Fruit fly (Drosophila melanogaster) whole organism, prepupa: Measurements from ENCODE around the gene gdl.

ENCODE experiments used
- CG10669 ChIP-seq: fragments of 200-800 bp; sonication (Bioruptor generic); optimal IDR thresholded peaks from 3 replicates; lab custom pipeline; 2018; ENCODE audit warnings: missing biosample characterization, mild to moderate bottlenecking, missing genetic modification characterization, moderate library complexity
- CG15336 ChIP-seq: fragments of 200-800 bp; sonication (Bioruptor generic); IDR thresholded peaks from 2 replicates; pipeline ENCODE4 v1.3.6; 2022; ENCODE audit warnings: missing biosample characterization, missing genetic modification characterization
- CG1621 ChIP-seq: fragments of 200-800 bp; sonication (Bioruptor generic); optimal IDR thresholded peaks from 3 replicates; lab custom pipeline; 2018; ENCODE audit warnings: missing biosample characterization, mild to moderate bottlenecking, missing genetic modification characterization
- CG3032 ChIP-seq: fragments of 200-800 bp; optimal IDR thresholded peaks from 2 replicates; lab custom pipeline; 2019; ENCODE audit warnings: missing biosample characterization, mild to moderate bottlenecking, missing genetic modification characterization, moderate library complexity
- CG31627 ChIP-seq: fragments of 200-800 bp; sonication (Bioruptor generic); optimal IDR thresholded peaks from 3 replicates; lab custom pipeline; 2016; ENCODE audit warnings: missing biosample characterization, missing genetic modification characterization
- CG32006 ChIP-seq: fragments of 200-800 bp; sonication (Bioruptor generic); optimal IDR thresholded peaks from 3 replicates; lab custom pipeline; 2017; ENCODE audit warnings: missing biosample characterization, mild to moderate bottlenecking, missing genetic modification characterization
- CG3919 ChIP-seq: fragments of 200-800 bp; sonication (Bioruptor generic); optimal IDR thresholded peaks from 3 replicates; lab custom pipeline; 2016; ENCODE audit warnings: missing biosample characterization, missing genetic modification characterization
- CG6808 ChIP-seq: fragments of 200-800 bp; sonication (Bioruptor generic); optimal IDR thresholded peaks from 3 replicates; lab custom pipeline; 2017; ENCODE audit warnings: missing biosample characterization, missing genetic modification characterization, mild to moderate bottlenecking, moderate library complexity, missing genetic modification reagents
- CG8632 ChIP-seq: fragments of 200-800 bp; sonication (Bioruptor generic); optimal IDR thresholded peaks from 3 replicates; lab custom pipeline; 2016; ENCODE audit warnings: missing biosample characterization, missing genetic modification characterization
- CG9139 ChIP-seq: fragments of 200-800 bp; sonication (Bioruptor generic); optimal IDR thresholded peaks from 3 replicates; lab custom pipeline; 2017; ENCODE audit warnings: missing biosample characterization, mild to moderate bottlenecking, missing genetic modification characterization
- Eip78C ChIP-seq: fragments of 200-800 bp; sonication (Bioruptor generic); peaks from one replicate; lab custom pipeline; 2016; ENCODE audit warnings: missing biosample characterization, missing genetic modification characterization
- Eip93F ChIP-seq: fragments of 200-800 bp; sonication (Bioruptor generic); optimal IDR thresholded peaks from 2 replicates; lab custom pipeline; 2016; ENCODE audit warnings: missing biosample characterization, mild to moderate bottlenecking, missing genetic modification characterization
- Ets21C ChIP-seq: fragments of 200-800 bp; sonication (Bioruptor generic); optimal IDR thresholded peaks from 3 replicates; lab custom pipeline; 2016; ENCODE audit warnings: missing biosample characterization, missing genetic modification characterization
- Hr38 ChIP-seq: sonication (Bioruptor generic); optimal IDR thresholded peaks from 2 replicates; lab custom pipeline; 2016; ENCODE audit warnings: missing biosample characterization, missing genetic modification characterization
- Hr4 ChIP-seq: fragments of 200-800 bp; sonication (Bioruptor generic); optimal IDR thresholded peaks from 3 replicates; lab custom pipeline; 2016; ENCODE audit warnings: missing biosample characterization, missing genetic modification characterization
- Smox ChIP-seq: fragments of 200-800 bp; sonication (Bioruptor generic); optimal IDR thresholded peaks from 3 replicates; lab custom pipeline; 2016; ENCODE audit warnings: missing biosample characterization, missing genetic modification characterization
- Sox102F ChIP-seq: fragments of 200-800 bp; sonication (Bioruptor generic); optimal IDR thresholded peaks from 2 replicates; lab custom pipeline; 2016; ENCODE audit warnings: missing biosample characterization, mild to moderate bottlenecking, missing genetic modification characterization
- Sox14 ChIP-seq: fragments of 200-800 bp; sonication (Bioruptor generic); optimal IDR thresholded peaks from 3 replicates; lab custom pipeline; 2016; ENCODE audit warnings: missing biosample characterization, missing genetic modification characterization
- dsx ChIP-seq: fragments of 200-800 bp; optimal IDR thresholded peaks from 3 replicates; lab custom pipeline; 2019; ENCODE audit warnings: missing biosample characterization, mild to moderate bottlenecking, missing genetic modification characterization, moderate library complexity; ENCODE audit not compliant: poor library complexity, severe bottlenecking
- eg ChIP-seq: fragments of 200-800 bp; sonication (Bioruptor generic); IDR thresholded peaks from 3 replicates; pipeline ENCODE4 v1.3.6; 2022; ENCODE audit warnings: missing biosample characterization, missing genetic modification characterization
- esn ChIP-seq: fragments of 200-800 bp; sonication (Bioruptor generic); optimal IDR thresholded peaks from 2 replicates; lab custom pipeline; 2016; ENCODE audit warnings: missing biosample characterization, mild to moderate bottlenecking, missing genetic modification characterization, moderate library complexity
- fd59A ChIP-seq: fragments of 200-800 bp; sonication (Bioruptor generic); optimal IDR thresholded peaks from 2 replicates; lab custom pipeline; 2017; ENCODE audit warnings: missing biosample characterization, mild to moderate bottlenecking, missing genetic modification characterization, missing genetic modification reagents
- fd85E ChIP-seq: fragments of 200-800 bp; sonication (Bioruptor generic); optimal IDR thresholded peaks from 3 replicates; lab custom pipeline; 2016; ENCODE audit warnings: missing biosample characterization, missing genetic modification characterization
- fkh ChIP-seq: fragments of 200-800 bp; sonication (Bioruptor generic); optimal IDR thresholded peaks from 3 replicates; lab custom pipeline; 2017; ENCODE audit warnings: missing biosample characterization, mild to moderate bottlenecking, missing genetic modification characterization, moderate library complexity
- lz ChIP-seq: fragments of 200-800 bp; sonication (Bioruptor generic); optimal IDR thresholded peaks from 3 replicates; lab custom pipeline; 2016; ENCODE audit warnings: missing biosample characterization, missing genetic modification characterization
- svp ChIP-seq: fragments of 200-800 bp; sonication (Bioruptor generic); peaks from one replicate; lab custom pipeline; 2016; ENCODE audit warnings: missing biosample characterization, missing genetic modification characterization
- vri ChIP-seq: fragments of 200-800 bp; sonication (Bioruptor generic); optimal IDR thresholded peaks from 3 replicates; lab custom pipeline; 2016; ENCODE audit warnings: missing biosample characterization, mild to moderate bottlenecking, missing genetic modification characterization

Gene gdl

dm6 chr3L:15500813-15501645 lies 8.2 kb upstream of the gdl start, which contains the start of gene CG7272 (continued):
- TF ChIP-seq svp, result no peak
- TF ChIP-seq CG3919, result peak; percentile 51
- peak; percentile 85 for TF ChIP-seq fkh (GFP tag; lab: Kevin White, UChicago)

dm6 chr3L:15501646-15501972 lies 7.6 kb upstream of the gdl start:
- no peak for TF ChIP-seq Sox14 (GFP tag; lab: Kevin White, UChicago)
- no peak for TF ChIP-seq svp
- peak; percentile 47 for TF ChIP-seq Eip78C
- 0 out of 3 replicates have a peak, but pooled peaks have one; percentile 12 for TF ChIP-seq eg (GFP tag; lab: Robert Waterston, UW)

dm6 chr3L:15502256-15502655 lies 7.0 kb upstream of the gdl start:
- peak; percentile 1 for TF ChIP-seq vri (GFP tag; lab: Kevin White, UChicago)
- no peak for TF ChIP-seq CG1621 (tag; lab: Kevin White, UChicago)

dm6 chr3L:15504687-15505086 lies 4.6 kb upstream of the gdl start, which contains the start of gene CG7857:
Gene CG7857, minus strand, starts transcription at chr3L:15504894.
- TF ChIP-seq Smox, result no peak
- no peak for TF ChIP-seq fd85E
- no peak for TF ChIP-seq CG9139 (GFP tag; lab: Kevin White, UChicago)
- no peak for TF ChIP-seq Hr38 (GFP tag; lab: Kevin White, UChicago)
- no peak for TF ChIP-seq fd59A
- TF ChIP-seq svp, result no peak
- TF ChIP-seq Sox102F, result no peak
- no peak for TF ChIP-seq CG3032 (tag; lab: Kevin White, UChicago)
- TF ChIP-seq CG8632 (GFP tag; lab: Kevin White, UChicago), result no peak
- no peak for TF ChIP-seq esn (GFP tag; lab: Kevin White, UChicago)
- TF ChIP-seq CG15336 (GFP tag; lab: Robert Waterston, UW), result no peak

dm6 chr3L:15506174-15506926 lies 2.9 kb upstream of the gdl start:
- TF ChIP-seq CG6808 (GFP tag; lab: Kevin White, UChicago), result peak; percentile 45
- no peak for TF ChIP-seq CG9139 (GFP tag; lab: Kevin White, UChicago)
- peak; percentile 11 for TF ChIP-seq CG10669 (GFP tag; lab: Kevin White, UChicago)
- peak; percentile 12 for TF ChIP-seq Sox102F
- no peak for TF ChIP-seq dsx (GFP tag; lab: Kevin White, UChicago)
- TF ChIP-seq CG31627 (GFP tag; lab: Kevin White, UChicago), result peak; percentile 24
- TF ChIP-seq lz (GFP tag; lab: Kevin White, UChicago), result no peak
- TF ChIP-seq Hr4 (GFP tag; lab: Kevin White, UChicago), result no peak
- TF ChIP-seq esn (GFP tag; lab: Kevin White, UChicago), result peak; percentile 16
- TF ChIP-seq CG32006 (GFP tag; lab: Kevin White, UChicago), result peak; percentile 5
- no peak for TF ChIP-seq fkh (GFP tag; lab: Kevin White, UChicago)
- no peak for TF ChIP-seq CG15336 (GFP tag; lab: Robert Waterston, UW)
- peak; percentile 78 for TF ChIP-seq Eip78C
- no peak for TF ChIP-seq Hr38 (GFP tag; lab: Kevin White, UChicago)
- peak; percentile 80 for TF ChIP-seq svp
- no peak for TF ChIP-seq Ets21C (GFP tag; lab: Kevin White, UChicago)

dm6 chr3L:15507148-15507896 lies 1.9 kb upstream of the gdl start:
- TF ChIP-seq esn (GFP tag; lab: Kevin White, UChicago) (no peak), vri (GFP tag; lab: Kevin White, UChicago) (peak; percentile 80), svp (peak; percentile 97), Hr4 (GFP tag; lab: Kevin White, UChicago) (no peak), Eip93F (no peak)
